Fruit fly (Drosophila melanogaster) whole organism, embryonic: Measurements from ENCODE around the gene CG42525.

Source experiments
- ATbp ChIP-seq: fragments of 200-800 bp; sonication (Bioruptor generic); optimal IDR thresholded peaks from 2 replicates; lab custom pipeline; 2017; ENCODE audit warnings: missing biosample characterization, mild to moderate bottlenecking, missing genetic modification characterization, missing genetic modification reagents
- Adf1 ChIP-seq: fragments of 200-800 bp; sonication (Bioruptor generic); IDR thresholded peaks from 2 replicates; pipeline ENCODE4 v1.3.6; 2022; ENCODE audit warnings: missing biosample characterization, missing genetic modification characterization
- B-H2 ChIP-seq: fragments of 200-800 bp; sonication (Bioruptor generic); optimal IDR thresholded peaks from 2 replicates; lab custom pipeline; 2018; ENCODE audit warnings: missing biosample characterization, mild to moderate bottlenecking, missing genetic modification characterization
- CG10321 ChIP-seq: fragments of 200-800 bp; sonication (Bioruptor generic); IDR thresholded peaks from 2 replicates; pipeline ENCODE4 v1.3.6; 2022; ENCODE audit warnings: missing biosample characterization, missing genetic modification characterization
- CG10543 ChIP-seq: fragments of 200-800 bp; sonication (Bioruptor generic); optimal IDR thresholded peaks from 3 replicates; lab custom pipeline; 2017; ENCODE audit warnings: missing biosample characterization, mild to moderate bottlenecking, missing genetic modification characterization, moderate library complexity
- CG10979 ChIP-seq: fragments of 200-800 bp; sonication (Bioruptor generic); optimal IDR thresholded peaks from 2 replicates; lab custom pipeline; 2018; ENCODE audit warnings: missing biosample characterization, mild to moderate bottlenecking, missing genetic modification characterization, moderate library complexity
- CG12659 ChIP-seq: fragments of 200-800 bp; sonication (Bioruptor generic); optimal IDR thresholded peaks from 3 replicates; lab custom pipeline; 2017; ENCODE audit warnings: mild to moderate bottlenecking, missing biosample characterization, missing genetic modification reagents, missing genetic modification characterization
- CG16813 ChIP-seq: fragments of 200-800 bp; sonication (Bioruptor generic); IDR thresholded peaks from 3 replicates; pipeline ENCODE4 v1.3.6; 2022; ENCODE audit warnings: missing biosample characterization, missing genetic modification characterization; ENCODE audit not compliant: partially characterized antibody
- CG17829 ChIP-seq: fragments of 200-800 bp; optimal IDR thresholded peaks from 2 replicates; lab custom pipeline; 2019; ENCODE audit warnings: missing biosample characterization, mild to moderate bottlenecking, missing genetic modification characterization, moderate library complexity
- CG2202 ChIP-seq: fragments of 200-800 bp; sonication (Bioruptor generic); optimal IDR thresholded peaks from 2 replicates; lab custom pipeline; 2018; ENCODE audit warnings: missing biosample characterization, mild to moderate bottlenecking, missing genetic modification characterization
- CG2678 ChIP-seq: fragments of 200-800 bp; sonication (Bioruptor generic); optimal IDR thresholded peaks from 3 replicates; lab custom pipeline; 2019; ENCODE audit warnings: missing biosample characterization, mild to moderate bottlenecking, missing genetic modification characterization, moderate library complexity
- CG2712 ChIP-seq: fragments of 200-800 bp; optimal IDR thresholded peaks from 3 replicates; lab custom pipeline; 2019; ENCODE audit warnings: missing biosample characterization, mild to moderate bottlenecking, missing genetic modification characterization, moderate library complexity
- CG2875 ChIP-seq: fragments of 200-800 bp; sonication (Bioruptor generic); optimal IDR thresholded peaks from 2 replicates; lab custom pipeline; 2017; ENCODE audit warnings: missing biosample characterization, mild to moderate bottlenecking, missing genetic modification characterization, missing genetic modification reagents
- CG30020 ChIP-seq: fragments of 200-800 bp; optimal IDR thresholded peaks from 2 replicates; lab custom pipeline; 2019; ENCODE audit warnings: missing biosample characterization, mild to moderate bottlenecking, missing genetic modification characterization, moderate library complexity
- CG3995 ChIP-seq: fragments of 200-800 bp; sonication (Bioruptor generic); optimal IDR thresholded peaks from 3 replicates; lab custom pipeline; 2016; ENCODE audit warnings: missing biosample characterization, missing genetic modification characterization
- CG4282 ChIP-seq: fragments of 200-800 bp; sonication (Bioruptor generic); optimal IDR thresholded peaks from 2 replicates; lab custom pipeline; 2016; ENCODE audit warnings: missing biosample characterization, missing genetic modification characterization
- CG4730 ChIP-seq: fragments of 200-800 bp; sonication (Bioruptor generic); IDR thresholded peaks from 2 replicates; pipeline ENCODE4 v1.3.6; 2022; ENCODE audit warnings: missing biosample characterization, missing genetic modification characterization
- CG5245 ChIP-seq: fragments of 200-800 bp; sonication (Bioruptor generic); optimal IDR thresholded peaks from 3 replicates; lab custom pipeline; 2016; ENCODE audit warnings: missing biosample characterization, missing genetic modification characterization
- CG6765 ChIP-seq: fragments of 200-800 bp; sonication (Bioruptor generic); optimal IDR thresholded peaks from 3 replicates; lab custom pipeline; 2017; ENCODE audit warnings: missing biosample characterization, mild to moderate bottlenecking, missing genetic modification characterization
- CG7963 ChIP-seq: fragments of 200-800 bp; sonication (Bioruptor generic); IDR thresholded peaks from 3 replicates; pipeline ENCODE4 v1.3.6; 2022; ENCODE audit warnings: missing biosample characterization, missing genetic modification characterization; ENCODE audit not compliant: partially characterized antibody
- CG9437 ChIP-seq: fragments of 200-800 bp; sonication (Bioruptor generic); optimal IDR thresholded peaks from 2 replicates; lab custom pipeline; 2018; ENCODE audit warnings: missing biosample characterization, mild to moderate bottlenecking, missing genetic modification characterization
- CG9609 ChIP-seq: fragments of 200-800 bp; sonication (Bioruptor generic); optimal IDR thresholded peaks from 3 replicates; lab custom pipeline; 2016; ENCODE audit warnings: missing biosample characterization, missing genetic modification characterization
- CG9797 ChIP-seq: fragments of 200-800 bp; sonication (Bioruptor generic); optimal IDR thresholded peaks from 3 replicates; lab custom pipeline; 2018; ENCODE audit warnings: missing biosample characterization, mild to moderate bottlenecking, missing genetic modification characterization
- CTCF ChIP-seq: fragments of 200-800 bp; sonication (Bioruptor generic); optimal IDR thresholded peaks from 2 replicates; lab custom pipeline; 2017; ENCODE audit warnings: missing biosample characterization, mild to moderate bottlenecking, missing genetic modification characterization, moderate library complexity
- CkIIα-i1 ChIP-seq: fragments of 200-800 bp; sonication (Bioruptor generic); IDR thresholded peaks from 2 replicates; pipeline ENCODE4 v1.3.6; 2022; ENCODE audit warnings: missing biosample characterization, missing genetic modification characterization
- CrebB ChIP-seq: fragments of 200-800 bp; sonication (Bioruptor generic); optimal IDR thresholded peaks from 3 replicates; lab custom pipeline; 2018; ENCODE audit warnings: missing biosample characterization, mild to moderate bottlenecking, missing genetic modification characterization
- Doc3 ChIP-seq: fragments of 200-800 bp; sonication (Bioruptor generic); IDR thresholded peaks from 3 replicates; pipeline ENCODE4 v1.3.6; 2022; ENCODE audit warnings: missing biosample characterization, missing genetic modification characterization; ENCODE audit not compliant: partially characterized antibody
- Fer2 ChIP-seq: fragments of 200-800 bp; sonication (Bioruptor generic); optimal IDR thresholded peaks from 2 replicates; lab custom pipeline; 2018; ENCODE audit warnings: missing biosample characterization, mild to moderate bottlenecking, missing genetic modification characterization, moderate library complexity
- HLH4C ChIP-seq: fragments of 200-800 bp; sonication (Bioruptor generic); IDR thresholded peaks from 3 replicates; pipeline ENCODE4 v1.3.6; 2022; ENCODE audit warnings: missing biosample characterization, missing genetic modification characterization; ENCODE audit not compliant: partially characterized antibody
- Hr78 ChIP-seq, 2 experiments: fragments of 200-800 bp in 1 of 2; fragments of >200 bp in 1 of 2; sonication (Bioruptor generic) in 1 of 2; optimal IDR thresholded peaks; 2 replicates each; lab custom pipeline; 2017 to 2019; ENCODE audit warnings: missing biosample characterization in 2 of 2, missing genetic modification characterization in 2 of 2, mild to moderate bottlenecking in 1 of 2, moderate library complexity in 1 of 2
- Jarid2 ChIP-seq: fragments of 200-800 bp; sonication (Bioruptor generic); optimal IDR thresholded peaks from 3 replicates; lab custom pipeline; 2017; ENCODE audit warnings: mild to moderate bottlenecking, missing biosample characterization, missing genetic modification reagents, missing genetic modification characterization
- Kr ChIP-seq: fragments of 200-800 bp; sonication (Bioruptor generic); optimal IDR thresholded peaks from 2 replicates; lab custom pipeline; 2017; ENCODE audit warnings: missing biosample characterization, mild to moderate bottlenecking, missing genetic modification characterization
- Med ChIP-seq: fragments of 200-800 bp; sonication (Bioruptor generic); peaks from one replicate; lab custom pipeline; 2016; ENCODE audit warnings: missing biosample characterization, missing genetic modification characterization, mild to moderate bottlenecking, inconsistent platforms, moderate library complexity
- Pdp1 ChIP-seq, 2 experiments: fragments of 200-800 bp; sonication (Bioruptor generic); optimal IDR thresholded peaks; 3 replicates each; lab custom pipeline; 2016; ENCODE audit warnings: missing biosample characterization in 2 of 2, missing genetic modification characterization in 2 of 2, mild to moderate bottlenecking in 1 of 2, moderate library complexity in 1 of 2
- Rfx ChIP-seq: fragments of 200-800 bp; sonication (Bioruptor generic); IDR thresholded peaks from 2 replicates; pipeline ENCODE4 v1.3.6; 2022; ENCODE audit warnings: missing biosample characterization, missing genetic modification characterization
- ase ChIP-seq: fragments of 200-800 bp; sonication (Bioruptor generic); IDR thresholded peaks from 3 replicates; pipeline ENCODE4 v1.3.6; 2022; ENCODE audit warnings: missing biosample characterization, missing genetic modification characterization
- chm ChIP-seq: fragments of 200-800 bp; sonication (Bioruptor generic); IDR thresholded peaks from 2 replicates; pipeline ENCODE4 v1.3.6; 2022; ENCODE audit warnings: missing biosample characterization, missing genetic modification characterization
- hbn ChIP-seq: fragments of 200-800 bp; sonication (Bioruptor generic); IDR thresholded peaks from 2 replicates; pipeline ENCODE4 v1.3.6; 2022; ENCODE audit warnings: missing biosample characterization, missing genetic modification characterization; ENCODE audit not compliant: partially characterized antibody
- maf-S ChIP-seq: fragments of 200-800 bp; sonication (Bioruptor generic); optimal IDR thresholded peaks from 2 replicates; lab custom pipeline; 2016; ENCODE audit warnings: missing biosample characterization, missing genetic modification characterization
- pum ChIP-seq: fragments of 200-800 bp; sonication (Bioruptor generic); optimal IDR thresholded peaks from 2 replicates; lab custom pipeline; 2016; ENCODE audit warnings: missing biosample characterization, missing genetic modification characterization
- pzg ChIP-seq: fragments of 200-800 bp; sonication (Bioruptor generic); optimal IDR thresholded peaks from 3 replicates; lab custom pipeline; 2018; ENCODE audit warnings: missing biosample characterization, mild to moderate bottlenecking, missing genetic modification characterization, moderate library complexity
- sisA ChIP-seq: fragments of 200-800 bp; sonication (Bioruptor generic); IDR thresholded peaks from 2 replicates; pipeline ENCODE4 v1.3.6; 2022; ENCODE audit warnings: missing biosample characterization, missing genetic modification characterization
- sob ChIP-seq: fragments of 200-800 bp; sonication (Bioruptor generic); IDR thresholded peaks from 2 replicates; pipeline ENCODE4 v1.3.6; 2022; ENCODE audit warnings: missing biosample characterization, missing genetic modification characterization
- stwl ChIP-seq: fragments of 200-800 bp; sonication (Bioruptor generic); optimal IDR thresholded peaks from 3 replicates; lab custom pipeline; 2018; ENCODE audit warnings: missing biosample characterization, mild to moderate bottlenecking, missing genetic modification characterization, moderate library complexity
- tap ChIP-seq: fragments of 200-800 bp; optimal IDR thresholded peaks from 3 replicates; lab custom pipeline; 2019; ENCODE audit warnings: missing biosample characterization, mild to moderate bottlenecking, missing genetic modification characterization, moderate library complexity
- ttk ChIP-seq: fragments of 200-800 bp; sonication (Bioruptor generic); IDR thresholded peaks from 2 replicates; pipeline ENCODE4 v2.1.2; 2022; ENCODE audit warnings: missing biosample characterization, missing genetic modification characterization
- vvl ChIP-seq: fragments of 200-800 bp; sonication (Bioruptor generic); IDR thresholded peaks from 2 replicates; pipeline ENCODE4 v1.3.6; 2022; ENCODE audit warnings: missing biosample characterization, missing genetic modification characterization
- wor ChIP-seq: fragments of 200-800 bp; sonication (Bioruptor generic); IDR thresholded peaks from 2 replicates; pipeline ENCODE4 v1.3.6; 2022; ENCODE audit warnings: missing biosample characterization, missing genetic modification characterization
- zen2 ChIP-seq: fragments of 200-800 bp; sonication (Bioruptor generic); IDR thresholded peaks from 3 replicates; pipeline ENCODE4 v1.3.6; 2022; ENCODE audit warnings: missing biosample characterization, missing genetic modification characterization; ENCODE audit not compliant: partially characterized antibody
- zfh2 ChIP-seq: fragments of 200-800 bp; sonication (Bioruptor generic); optimal IDR thresholded peaks from 2 replicates; lab custom pipeline; 2016; ENCODE audit warnings: missing biosample characterization, missing genetic modification characterization

Gene CG42525

DNA sequence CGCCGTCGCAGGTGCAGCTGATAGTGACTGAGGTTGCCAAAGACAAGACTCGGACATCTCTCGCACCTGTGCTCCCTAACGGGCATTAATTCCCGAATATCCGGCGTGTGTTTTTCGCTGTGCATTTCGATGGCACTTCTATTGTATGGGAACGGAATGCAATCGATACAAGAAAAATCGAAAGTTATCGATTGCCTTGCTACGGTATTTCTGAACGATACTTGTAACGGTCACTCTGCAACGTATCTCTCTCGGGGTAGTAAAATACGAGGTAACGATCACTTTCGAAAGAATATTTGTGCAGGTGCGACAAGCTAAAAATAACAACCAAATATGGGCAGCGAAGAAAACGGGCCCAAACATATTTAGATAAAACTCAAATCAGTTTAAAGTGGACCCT, 24.6 kb downstream of the CG42525 start, which contains the start of gene CG32280 (continued):
- peak; percentile 74 for TF ChIP-seq Doc3 (GFP tag; lab: Robert Waterston, UW)
- TF ChIP-seq CG16813 (GFP tag; lab: Robert Waterston, UW): peak; percentile 82
- TF ChIP-seq CTCF (GFP tag; lab: Kevin White, UChicago): no peak
- no peak for TF ChIP-seq tap (tag; lab: Kevin White, UChicago)
- TF ChIP-seq Pdp1 (GFP tag; optimal IDR thresholded peaks at IDR 0.05; lab: Kevin White, UChicago): peak in 1 of 2 experiments; percentile 49
- TF ChIP-seq CG10321 (GFP tag; lab: Robert Waterston, UW): no peak
- peak; percentile 35 for TF ChIP-seq CrebB (tag; lab: Kevin White, UChicago)
- TF ChIP-seq CG2875 (GFP tag; lab: Kevin White, UChicago): no peak
- peak; percentile 40; the same call in 1 of the 2 replicates for TF ChIP-seq chm (GFP tag; lab: Robert Waterston, UW)
- TF ChIP-seq Fer2: no peak
- no peak for TF ChIP-seq CG9437 (GFP tag; lab: Kevin White, UChicago)
- TF ChIP-seq CG12659 (GFP tag; lab: Kevin White, UChicago): peak; percentile 65
- peak; percentile 87 for TF ChIP-seq Med
- peak; percentile 49 for TF ChIP-seq CG2712 (tag; lab: Kevin White, UChicago)
- TF ChIP-seq sisA (GFP tag; lab: Robert Waterston, UW): no peak
- no peak for TF ChIP-seq CG4730 (GFP tag; lab: Robert Waterston, UW)
- no peak for TF ChIP-seq CG2202 (tag; lab: Kevin White, UChicago)
- peak; percentile 65 for TF ChIP-seq stwl (tag; lab: Kevin White, UChicago)
- no peak for TF ChIP-seq maf-S (GFP tag; lab: Kevin White, UChicago)
- peak; percentile 6 for TF ChIP-seq pum (GFP tag; lab: Kevin White, UChicago)
- peak; percentile 20 for TF ChIP-seq CG6765
- TF ChIP-seq CkIIα-i1 (GFP tag; lab: Robert Waterston, UW): no peak
- no peak for TF ChIP-seq ase
- peak; percentile 10 for TF ChIP-seq CG10543 (GFP tag; lab: Kevin White, UChicago)
- TF ChIP-seq ATbp: no peak
- no peak for TF ChIP-seq CG5245 (GFP tag; lab: Kevin White, UChicago)
- peak; percentile 50 for TF ChIP-seq vvl (GFP tag; lab: Robert Waterston, UW)
- TF ChIP-seq CG7963 (GFP tag; lab: Robert Waterston, UW): peak; percentile 66; the same call in 2 of the 3 replicates
- no peak for TF ChIP-seq CG2678 (tag; lab: Kevin White, UChicago)
- peak; percentile 91 for TF ChIP-seq pzg (GFP tag; lab: Kevin White, UChicago)
- no peak for TF ChIP-seq wor (GFP tag; lab: Robert Waterston, UW)
- peak; percentile 20 for TF ChIP-seq B-H2 (GFP tag; lab: Kevin White, UChicago)
- TF ChIP-seq zen2 (GFP tag; lab: Robert Waterston, UW): peak; percentile 92
- peak; percentile 58; the same call in 1 of the 2 replicates for TF ChIP-seq sob
- TF ChIP-seq Hr78 (GFP tag; optimal IDR thresholded peaks at IDR 0.05; lab: Kevin White, UChicago): no peak
- 0 out of 2 replicates have a peak, but pooled peaks have one; percentile 12 for TF ChIP-seq Adf1
- peak; percentile 43; the same call in 1 of the 2 replicates for TF ChIP-seq Rfx (GFP tag; lab: Robert Waterston, UW)
- TF ChIP-seq CG9609 (GFP tag; lab: Kevin White, UChicago): peak; percentile 20
- TF ChIP-seq ttk (GFP tag; lab: Robert Waterston, UW): 0 out of 2 replicates have a peak, but pooled peaks have one; percentile 7
- peak; percentile 31 for TF ChIP-seq zfh2 (GFP tag; lab: Kevin White, UChicago)
- peak; percentile 86 for TF ChIP-seq HLH4C (GFP tag; lab: Robert Waterston, UW)
- no peak for TF ChIP-seq CG4282 (GFP tag; lab: Kevin White, UChicago)
- TF ChIP-seq CG3995 (GFP tag; lab: Kevin White, UChicago): peak; percentile 77
- TF ChIP-seq CG9797 (GFP tag; lab: Kevin White, UChicago): peak; percentile 77
- TF ChIP-seq hbn (GFP tag; lab: Robert Waterston, UW): peak; percentile 91
- peak; percentile 33 for TF ChIP-seq CG17829 (tag; lab: Kevin White, UChicago)
- TF ChIP-seq Kr (GFP tag; lab: Kevin White, UChicago): no peak
- no peak for TF ChIP-seq Jarid2 (GFP tag; lab: Kevin White, UChicago)
- TF ChIP-seq CG30020 (tag; lab: Kevin White, UChicago): peak; percentile 31
- no peak for TF ChIP-seq CG10979 (tag; lab: Kevin White, UChicago)
